Fruit fly (Drosophila melanogaster): ENCODE data around the gene pst.
A peak's percentile ranks its signal among the peaks of the same experiment; 100 is the strongest.

Gene pst

DNA sequence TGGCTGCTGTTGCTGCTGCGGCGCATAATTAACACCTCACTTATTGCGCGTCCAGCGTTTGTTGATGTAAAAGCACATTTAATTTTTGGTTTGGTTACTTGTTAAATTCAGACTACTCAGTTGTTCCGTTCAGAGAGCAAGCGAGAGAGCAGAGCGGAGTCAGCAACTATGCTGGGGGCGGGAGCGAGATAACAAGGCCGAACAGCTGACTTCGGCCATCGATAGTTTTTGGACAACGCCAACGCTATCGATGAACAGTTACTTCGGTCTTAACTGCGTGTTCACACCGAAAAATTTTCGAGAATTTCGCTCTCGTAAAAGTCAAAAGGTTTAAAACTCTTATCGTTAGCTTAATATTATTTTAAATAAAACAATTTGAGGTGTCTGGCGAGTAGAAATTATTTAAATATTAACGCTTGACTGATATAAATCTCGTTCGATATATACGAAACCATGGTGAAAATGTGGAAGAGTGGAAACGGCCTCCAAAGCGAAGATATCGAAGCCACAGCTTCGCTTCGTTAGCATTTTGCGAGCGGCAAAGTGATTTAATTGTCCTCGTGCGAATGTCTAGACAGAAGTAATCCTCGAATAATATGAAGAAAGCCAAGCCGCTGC is 21.4 kb upstream of the pst start, which contains the start of the genes SMSr and smid (continued):
- TF ChIP-seq CG13296 (GFP tag; optimal IDR thresholded peaks at IDR 0.05) = no peak
- TF ChIP-seq CG4617 (GFP tag; optimal IDR thresholded peaks at IDR 0.05; ENCODE audit: borderline replicate concordance) = peak; percentile 30
- no peak for TF ChIP-seq CG10431 (GFP tag; optimal IDR thresholded peaks at IDR 0.05)
- no peak for TF ChIP-seq CG8359 (GFP tag; optimal IDR thresholded peaks at IDR 0.05; ENCODE audit: borderline replicate concordance)
- TF ChIP-seq cwo (GFP tag; optimal IDR thresholded peaks at IDR 0.05) = peak; percentile 26
- no peak for TF ChIP-seq Asciz (GFP tag; optimal IDR thresholded peaks at IDR 0.05)
- peak; percentile 42 for TF ChIP-seq bab2 (GFP tag; optimal IDR thresholded peaks at IDR 0.05)
- TF ChIP-seq H2.0 (GFP tag; IDR thresholded peaks at IDR 0.05) = peak; percentile 32; the same call in 1 of the 2 replicates
- TF ChIP-seq unc-4 (GFP tag; IDR thresholded peaks at IDR 0.05; ENCODE audit: partially characterized antibody) = peak; percentile 91
- peak; percentile 49 for TF ChIP-seq dmrt99B (tag; optimal IDR thresholded peaks at IDR 0.05)
- TF ChIP-seq Drgx (GFP tag; IDR thresholded peaks at IDR 0.05) = no peak
- TF ChIP-seq aop (GFP tag; IDR thresholded peaks at IDR 0.05) = no peak
- TF ChIP-seq chn (GFP tag; optimal IDR thresholded peaks at IDR 0.05) = peak; percentile 54
- no peak for TF ChIP-seq dati (GFP tag; IDR thresholded peaks at IDR 0.05)
- peak; percentile 82 for TF ChIP-seq CG17361 (GFP tag; IDR thresholded peaks at IDR 0.05)
- no peak for TF ChIP-seq NC2α (GFP tag; optimal IDR thresholded peaks at IDR 0.05)
- TF ChIP-seq croc (GFP tag; conservative IDR thresholded peaks at IDR 0.05) = no peak; the same call in 2 of the 3 replicates
- peak; percentile 4 for TF ChIP-seq CG3065 (GFP tag; optimal IDR thresholded peaks at IDR 0.05)
- peak; percentile 24; the same call in 1 of the 2 replicates for TF ChIP-seq E2f2 (GFP tag; IDR thresholded peaks at IDR 0.05)
- TF ChIP-seq PHDP (tag; optimal IDR thresholded peaks at IDR 0.05) = peak; percentile 60
- TF ChIP-seq Sin3A (optimal IDR thresholded peaks at IDR 0.05) = peak; percentile 98
- peak; percentile 39 to 63 for TF ChIP-seq Hr51 (GFP tag; optimal IDR thresholded peaks at IDR 0.05)
- no peak for TF ChIP-seq toy (GFP tag; IDR thresholded peaks at IDR 0.05)
- no peak for TF ChIP-seq sim (GFP tag; IDR thresholded peaks at IDR 0.05)
- TF ChIP-seq E2f1 (GFP tag; IDR thresholded peaks at IDR 0.05) = no peak
- TF ChIP-seq bcd (GFP tag; optimal IDR thresholded peaks at IDR 0.05) = peak; percentile 65
- peak; percentile 48 for TF ChIP-seq CG18619 (GFP tag; optimal IDR thresholded peaks at IDR 0.05)
- no peak for TF ChIP-seq Optix (GFP tag; IDR thresholded peaks at IDR 0.05)
- TF ChIP-seq tx (GFP tag; optimal IDR thresholded peaks at IDR 0.05) = peak; percentile 60
- no peak for TF ChIP-seq ERR (GFP tag; optimal IDR thresholded peaks at IDR 0.05)
- TF ChIP-seq mam (GFP tag; optimal IDR thresholded peaks at IDR 0.05) = peak; percentile 66
- TF ChIP-seq ab (GFP tag; optimal IDR thresholded peaks at IDR 0.05) = no peak
- no peak for TF ChIP-seq gsb (GFP tag; IDR thresholded peaks at IDR 0.05)
- TF ChIP-seq fru (optimal IDR thresholded peaks at IDR 0.05) = no peak
- peak; percentile 2 for TF ChIP-seq CrebB (tag; optimal IDR thresholded peaks at IDR 0.05)
- TF ChIP-seq CG12942 (GFP tag; optimal IDR thresholded peaks at IDR 0.05) = peak; percentile 54
- TF ChIP-seq HLHmδ (GFP tag; optimal IDR thresholded peaks at IDR 0.05) = peak; percentile 4
- TF ChIP-seq Aef1 (GFP tag; IDR thresholded peaks at IDR 0.05) = peak; percentile 66
- no peak for TF ChIP-seq fd102C (GFP tag; optimal IDR thresholded peaks at IDR 0.05)
- no peak for TF ChIP-seq Mes4 (GFP tag; optimal IDR thresholded peaks at IDR 0.05)
- TF ChIP-seq CG6689 (GFP tag; IDR thresholded peaks at IDR 0.05) = peak; percentile 62; the same call in 1 of the 2 replicates
- TF ChIP-seq CG43689 (GFP tag; IDR thresholded peaks at IDR 0.05) = no peak
- TF ChIP-seq fd64A (GFP tag; optimal IDR thresholded peaks at IDR 0.05) = no peak
- peak; percentile 75 for TF ChIP-seq Hmr (GFP tag; optimal IDR thresholded peaks at IDR 0.05)
- no peak for TF ChIP-seq Lhr (GFP tag; optimal IDR thresholded peaks at IDR 0.05)
- TF ChIP-seq Dp (GFP tag; optimal IDR thresholded peaks at IDR 0.05) = peak; percentile 20
- no peak for TF ChIP-seq Mrtf (GFP tag; IDR thresholded peaks at IDR 0.05)
- no peak for TF ChIP-seq CG6654 (GFP tag; optimal IDR thresholded peaks at IDR 0.05)
- peak; percentile 65 for TF ChIP-seq gsb-n (tag; optimal IDR thresholded peaks at IDR 0.05)
- TF ChIP-seq sima (GFP tag; optimal IDR thresholded peaks at IDR 0.05) = no peak
- TF ChIP-seq Hsf (GFP tag; optimal IDR thresholded peaks at IDR 0.05) = peak; percentile 68

All from whole organism, embryonic.